Fruit fly (Drosophila melanogaster): ENCODE results near the gene CG32815.

The CG32815 gene

DNA sequence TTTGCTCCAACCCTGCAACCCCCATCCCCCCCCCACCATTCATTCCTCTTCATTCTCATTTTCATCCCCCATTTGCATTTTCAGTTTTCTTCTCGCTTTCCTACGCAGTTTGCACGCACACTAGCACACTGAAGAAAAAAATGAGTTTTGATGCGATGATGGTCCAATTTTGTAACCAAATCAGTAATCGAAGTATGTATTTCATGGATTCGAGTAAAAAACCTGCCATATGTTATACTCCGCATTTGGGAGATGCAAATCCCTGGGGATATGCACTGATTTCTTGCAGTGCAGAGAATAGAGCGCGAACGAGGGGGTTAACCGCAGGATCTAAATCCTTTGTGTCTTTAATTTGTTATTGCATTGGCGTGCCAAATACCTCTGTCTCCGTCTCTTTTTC, 23.6 kb downstream of the CG32815 start (continued):
- TF ChIP-seq D19B (GFP tag; optimal IDR thresholded peaks at IDR 0.05): no peak
- no peak for TF ChIP-seq Kr (GFP tag; optimal IDR thresholded peaks at IDR 0.05)
- TF ChIP-seq Sin3A (optimal IDR thresholded peaks at IDR 0.05): no peak
- TF ChIP-seq gem (tag; optimal IDR thresholded peaks at IDR 0.05): peak; percentile 71
- TF ChIP-seq so (GFP tag; IDR thresholded peaks at IDR 0.05): 0 out of 3 replicates have a peak, but pooled peaks have one; percentile 21
- 0 out of 2 replicates have a peak, but pooled peaks have one; percentile 36 for TF ChIP-seq Rx (GFP tag; IDR thresholded peaks at IDR 0.05)
- 0 out of 3 replicates have a peak, but pooled peaks have one; percentile 39 for TF ChIP-seq otp (GFP tag; IDR thresholded peaks at IDR 0.05)
- TF ChIP-seq CTCF (GFP tag; optimal IDR thresholded peaks at IDR 0.05): no peak
- peak; percentile 51; the same call in 1 of the 3 replicates for TF ChIP-seq H15 (GFP tag; IDR thresholded peaks at IDR 0.05)
- TF ChIP-seq CG6175 (GFP tag; IDR thresholded peaks at IDR 0.05): no peak
- TF ChIP-seq zen (tag; optimal IDR thresholded peaks at IDR 0.05): no peak
- TF ChIP-seq CG12769 (tag; optimal IDR thresholded peaks at IDR 0.05): peak; percentile 81
- no peak for TF ChIP-seq sqz (GFP tag; optimal IDR thresholded peaks at IDR 0.05)
- peak; percentile 63 for TF ChIP-seq Xbp1 (GFP tag; optimal IDR thresholded peaks at IDR 0.05)
- no peak for TF ChIP-seq ash1 (GFP tag; optimal IDR thresholded peaks at IDR 0.05)
- peak; percentile 70 for TF ChIP-seq Sox102F (GFP tag; optimal IDR thresholded peaks at IDR 0.05)
- TF ChIP-seq CG11560 (tag; IDR thresholded peaks at IDR 0.05): 0 out of 3 replicates have a peak, but pooled peaks have one; percentile 46
- TF ChIP-seq CG7372 (GFP tag; IDR thresholded peaks at IDR 0.05): no peak
- TF ChIP-seq CG14014 (GFP tag; IDR thresholded peaks at IDR 0.05): peak; percentile 59
- TF ChIP-seq dpn (GFP tag; optimal IDR thresholded peaks at IDR 0.05): peak; percentile 58 to 73
- no peak for TF ChIP-seq CG16813 (GFP tag; IDR thresholded peaks at IDR 0.05; ENCODE audit: partially characterized antibody)
- TF ChIP-seq Camta (GFP tag; optimal IDR thresholded peaks at IDR 0.05): no peak
- TF ChIP-seq dysf (GFP tag; IDR thresholded peaks at IDR 0.05): peak; percentile 72
- TF ChIP-seq sob (GFP tag; IDR thresholded peaks at IDR 0.05): peak; percentile 53; the same call in 1 of the 2 replicates
- TF ChIP-seq CG6683 (GFP tag; optimal IDR thresholded peaks at IDR 0.05): peak; percentile 35
- TF ChIP-seq MTF-1 (GFP tag; optimal IDR thresholded peaks at IDR 0.05; ENCODE audit: borderline replicate concordance): peak; percentile 3
- TF ChIP-seq CG12299 (tag; optimal IDR thresholded peaks at IDR 0.05): peak; percentile 8
- peak; percentile 48; the same call in 1 of the 2 replicates for TF ChIP-seq CG3847 (GFP tag; IDR thresholded peaks at IDR 0.05)
- TF ChIP-seq HmgZ (tag; optimal IDR thresholded peaks at IDR 0.05): peak; percentile 8
- TF ChIP-seq CG10462 (GFP tag; optimal IDR thresholded peaks at IDR 0.05): no peak
- TF ChIP-seq CG8924 (tag; optimal IDR thresholded peaks at IDR 0.05): peak; percentile 47
- peak; percentile 18 for TF ChIP-seq Sry-δ (GFP tag; optimal IDR thresholded peaks at IDR 0.05)
- no peak for TF ChIP-seq gsb-n (tag; optimal IDR thresholded peaks at IDR 0.05)
- peak; percentile 35 for TF ChIP-seq CG16863 (GFP tag; optimal IDR thresholded peaks at IDR 0.05)
- no peak for TF ChIP-seq twi (tag; optimal IDR thresholded peaks at IDR 0.05)
- TF ChIP-seq CG11456 (GFP tag; IDR thresholded peaks at IDR 0.05): peak; percentile 64; the same call in 2 of the 3 replicates
- peak; percentile 23 for TF ChIP-seq CG17829 (tag; optimal IDR thresholded peaks at IDR 0.05)
- TF ChIP-seq CG18011 (GFP tag; optimal IDR thresholded peaks at IDR 0.05): no peak
- no peak for TF ChIP-seq CG2129 (GFP tag; IDR thresholded peaks at IDR 0.05; ENCODE audit: partially characterized antibody)
- TF ChIP-seq kni (GFP tag; optimal IDR thresholded peaks at IDR 0.05): no peak
- peak; percentile 42 for TF ChIP-seq CG18262 (tag; optimal IDR thresholded peaks at IDR 0.05)
- no peak for TF ChIP-seq CG13287 (GFP tag; IDR thresholded peaks at IDR 0.05; ENCODE audit: partially characterized antibody)
- TF ChIP-seq CG3995 (GFP tag; optimal IDR thresholded peaks at IDR 0.05): no peak
- TF ChIP-seq yki (optimal IDR thresholded peaks at IDR 0.05): no peak
